Fruit fly (Drosophila melanogaster): ENCODE measurements around the gene CG5854.
A peak's percentile ranks its signal among the peaks of the same experiment; 100 is the strongest.

CG5854 gene

DNA sequence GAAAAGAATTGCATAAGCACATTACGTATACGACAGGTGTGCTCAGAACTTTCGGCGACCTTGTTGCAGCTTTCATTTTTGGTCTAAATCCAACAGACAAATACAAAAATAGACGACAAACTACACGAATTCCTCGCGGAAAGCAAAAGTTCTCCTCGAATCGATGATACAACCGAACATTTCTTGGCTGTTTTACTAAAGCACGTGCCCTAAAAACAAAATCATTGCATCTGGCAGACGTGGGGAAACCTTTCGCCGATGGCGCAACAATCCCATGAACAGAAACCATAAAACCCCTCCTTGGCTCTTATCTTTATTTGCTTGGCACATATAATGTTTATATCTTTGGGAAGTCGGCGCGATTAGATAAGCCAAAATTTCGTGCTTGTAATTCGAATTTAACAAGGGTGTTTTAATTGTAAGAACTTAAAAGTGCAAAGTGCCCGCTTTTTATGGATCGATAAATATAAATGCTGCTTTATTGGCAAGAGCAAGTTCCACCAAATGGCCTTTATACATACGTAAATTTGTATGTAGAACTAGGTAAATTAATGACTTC lies 4.9 kb downstream of the CG5854 start (continued):
- peak; percentile 19 for TF ChIP-seq CG12071 (GFP tag; optimal IDR thresholded peaks at IDR 0.05)
- TF ChIP-seq Abd-B (GFP tag; optimal IDR thresholded peaks at IDR 0.05): no peak
- TF ChIP-seq chm (GFP tag; IDR thresholded peaks at IDR 0.05): 0 out of 2 replicates have a peak, but pooled peaks have one; percentile 12
- TF ChIP-seq CG8944 (GFP tag; optimal IDR thresholded peaks at IDR 0.05): no peak
- TF ChIP-seq tna (GFP tag; IDR thresholded peaks at IDR 0.05; ENCODE audit: partially characterized antibody): no peak
- TF ChIP-seq lov (optimal IDR thresholded peaks at IDR 0.05): no peak
- TF ChIP-seq lov (GFP tag; IDR thresholded peaks at IDR 0.05): no peak
- no peak for TF ChIP-seq fd64A (GFP tag; optimal IDR thresholded peaks at IDR 0.05)
- TF ChIP-seq CG1832 (GFP tag; optimal IDR thresholded peaks at IDR 0.05): no peak
- TF ChIP-seq E2f2 (GFP tag; IDR thresholded peaks at IDR 0.05): peak; percentile 13; the same call in 1 of the 2 replicates
- TF ChIP-seq Nf-YA (GFP tag; IDR thresholded peaks at IDR 0.05): no peak
- no peak for TF ChIP-seq CG7745 (tag; optimal IDR thresholded peaks at IDR 0.05)
- TF ChIP-seq CG17385 (GFP tag; optimal IDR thresholded peaks at IDR 0.05): peak; percentile 28
- TF ChIP-seq jigr1 (GFP tag; IDR thresholded peaks at IDR 0.05): no peak
- no peak for TF ChIP-seq TFAM (GFP tag; optimal IDR thresholded peaks at IDR 0.05)
- no peak for TF ChIP-seq CG5245 (GFP tag; optimal IDR thresholded peaks at IDR 0.05)
- no peak for TF ChIP-seq ab (GFP tag; optimal IDR thresholded peaks at IDR 0.05)
- no peak for TF ChIP-seq Scr (GFP tag; IDR thresholded peaks at IDR 0.05; ENCODE audit: partially characterized antibody)
- TF ChIP-seq exex (tag; optimal IDR thresholded peaks at IDR 0.05): peak; percentile 88
- no peak for TF ChIP-seq tin (GFP tag; optimal IDR thresholded peaks at IDR 0.05)
- no peak for TF ChIP-seq Ravus (GFP tag; IDR thresholded peaks at IDR 0.05)
- TF ChIP-seq CG10431 (GFP tag; optimal IDR thresholded peaks at IDR 0.05): peak; percentile 9

DNA sequence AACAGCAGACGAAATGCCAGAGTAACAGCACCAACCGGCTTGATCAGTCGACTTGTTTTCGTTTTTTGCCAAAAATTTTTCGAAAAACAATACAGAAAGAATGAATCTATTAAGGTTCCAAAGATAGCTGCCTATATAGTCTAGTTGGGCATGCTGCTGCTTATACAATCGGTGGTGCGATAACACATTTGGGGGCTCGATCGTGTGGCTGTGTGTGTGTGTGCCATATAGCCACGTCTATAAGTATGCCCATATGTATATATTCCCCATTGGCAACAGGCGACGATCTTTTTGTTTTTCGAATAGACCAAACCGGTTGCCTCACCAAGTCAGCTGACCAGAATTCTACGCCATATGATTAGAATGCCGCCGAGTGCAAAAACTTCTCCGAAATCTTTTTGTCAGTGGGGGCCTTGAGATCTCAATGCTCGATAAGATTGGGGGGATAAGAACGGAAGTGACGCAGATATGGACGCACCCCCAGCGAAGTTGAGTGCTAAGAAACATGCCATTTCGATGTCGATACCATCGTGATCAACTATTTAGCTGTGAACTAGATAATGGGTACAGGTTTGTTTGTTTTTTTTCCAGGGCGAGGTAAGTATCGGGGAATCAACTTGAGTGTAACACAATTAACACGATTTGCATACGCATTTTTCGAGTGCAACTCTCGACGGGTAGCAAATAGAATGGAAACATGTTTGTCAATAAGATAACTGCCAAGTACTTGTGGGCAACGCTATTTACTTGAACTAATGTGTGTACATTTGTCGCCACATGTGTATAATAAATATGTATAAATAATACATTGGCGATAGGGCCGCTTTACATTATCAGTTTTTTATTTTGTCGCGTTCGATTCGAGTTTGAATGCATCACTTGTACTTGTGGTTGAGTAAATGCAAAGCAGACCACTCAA lies 6.5 kb downstream of the CG5854 start:
- TF ChIP-seq insv (GFP tag; optimal IDR thresholded peaks at IDR 0.05) (peak in 1 of 2 experiments; percentile 75), CHES-1-like (GFP tag; optimal IDR thresholded peaks at IDR 0.05) (peak; percentile 51), CG9817 (tag; optimal IDR thresholded peaks at IDR 0.05) (peak; percentile 51), kni (GFP tag; optimal IDR thresholded peaks at IDR 0.05) (peak; percentile 98), CG12071 (GFP tag; optimal IDR thresholded peaks at IDR 0.05) (peak; percentile 90), zen2 (GFP tag; IDR thresholded peaks at IDR 0.05; ENCODE audit: partially characterized antibody) (no peak), sens (GFP tag) (peak; percentile 98), NC2α (GFP tag; optimal IDR thresholded peaks at IDR 0.05) (peak; percentile 60), HLH4C (GFP tag; IDR thresholded peaks at IDR 0.05; ENCODE audit: partially characterized antibody) (no peak), NFAT (GFP tag; IDR thresholded peaks at IDR 0.05) (peak; percentile 51), CG3407 (GFP tag; optimal IDR thresholded peaks at IDR 0.05) (peak; percentile 95), CG14050 (GFP tag; IDR thresholded peaks at IDR 0.05) (peak; percentile 72; the same call in 2 of the 3 replicates), CG1602 (GFP tag; optimal IDR thresholded peaks at IDR 0.05) (peak; percentile 84), oc (tag; optimal IDR thresholded peaks at IDR 0.05) (peak; percentile 93), sd (tag; optimal IDR thresholded peaks at IDR 0.05) (peak; percentile 60), Dref (GFP tag; IDR thresholded peaks at IDR 0.05) (no peak), exex (tag; optimal IDR thresholded peaks at IDR 0.05) (peak; percentile 76), Oli (tag; optimal IDR thresholded peaks at IDR 0.05) (peak; percentile 45), tx (GFP tag; optimal IDR thresholded peaks at IDR 0.05) (no peak), HLHmδ (GFP tag; optimal IDR thresholded peaks at IDR 0.05) (peak; percentile 89), cad (GFP tag; optimal IDR thresholded peaks at IDR 0.05) (no peak), Doc2 (GFP tag; IDR thresholded peaks at IDR 0.05) (no peak), fd96Cb (tag; optimal IDR thresholded peaks at IDR 0.05) (peak; percentile 61), ci (GFP tag; IDR thresholded peaks at IDR 0.05) (peak; percentile 89), CG15073 (GFP tag; optimal IDR thresholded peaks at IDR 0.05) (peak; percentile 37), Hand (GFP tag; optimal IDR thresholded peaks at IDR 0.05) (peak; percentile 7), NK7.1 (GFP tag; optimal IDR thresholded peaks at IDR 0.05) (peak; percentile 56), cato (GFP tag; optimal IDR thresholded peaks at IDR 0.05; ENCODE audit: borderline replicate concordance) (peak; percentile 44), br (optimal IDR thresholded peaks at IDR 0.05) (no peak)
